Fruit fly (Drosophila melanogaster): Measurements from ENCODE around the gene CYLD.

CYLD gene

dm6 chr2L:10298306-10298705, 1.3 kb downstream of the CYLD start (continued):
- TF ChIP-seq CG12391 (tag; optimal IDR thresholded peaks at IDR 0.05) (no peak), NfI (GFP tag; optimal IDR thresholded peaks at IDR 0.05) (peak; percentile 22), tio (GFP tag; optimal IDR thresholded peaks at IDR 0.05) (no peak), br (optimal IDR thresholded peaks at IDR 0.05) (no peak), B-H1 (GFP tag; IDR thresholded peaks at IDR 0.05) (no peak), pum (GFP tag; optimal IDR thresholded peaks at IDR 0.05) (no peak), eve (GFP tag; optimal IDR thresholded peaks at IDR 0.05) (no peak), BtbVII (GFP tag; optimal IDR thresholded peaks at IDR 0.05) (no peak), Taf1 (GFP tag; IDR thresholded peaks at IDR 0.05) (no peak), Oaz (GFP tag; IDR thresholded peaks at IDR 0.05) (no peak), dmrt99B (tag; optimal IDR thresholded peaks at IDR 0.05) (no peak), emc (GFP tag; optimal IDR thresholded peaks at IDR 0.05) (no peak), CG12942 (GFP tag; optimal IDR thresholded peaks at IDR 0.05) (no peak), Nf-YA (GFP tag; IDR thresholded peaks at IDR 0.05) (no peak), gsb (GFP tag; IDR thresholded peaks at IDR 0.05) (no peak), dpn (GFP tag; optimal IDR thresholded peaks at IDR 0.05) (peak in 1 of 2 experiments; percentile 33), nerfin-2 (GFP tag; IDR thresholded peaks at IDR 0.05; ENCODE audit: partially characterized antibody) (peak; percentile 65; the same call in 1 of the 2 replicates), CG17568 (GFP tag; optimal IDR thresholded peaks at IDR 0.05) (no peak), CG4360 (GFP tag; IDR thresholded peaks at IDR 0.05) (no peak), Nf-YC (tag; optimal IDR thresholded peaks at IDR 0.05) (peak; percentile 71), fd3F (GFP tag; optimal IDR thresholded peaks at IDR 0.05) (no peak), tin (GFP tag; optimal IDR thresholded peaks at IDR 0.05) (no peak), CG9797 (GFP tag; optimal IDR thresholded peaks at IDR 0.05) (no peak), CG32772 (GFP tag; IDR thresholded peaks at IDR 0.05) (no peak), Chrac-16 (GFP tag; optimal IDR thresholded peaks at IDR 0.05) (no peak), CG2889 (GFP tag; IDR thresholded peaks at IDR 0.05) (no peak), CG17385 (GFP tag; optimal IDR thresholded peaks at IDR 0.05) (no peak), CG4820 (GFP tag; optimal IDR thresholded peaks at IDR 0.05) (peak; percentile 5), CG34422 (GFP tag; IDR thresholded peaks at IDR 0.05) (no peak), Ravus (GFP tag; IDR thresholded peaks at IDR 0.05) (no peak), CHES-1-like (GFP tag; optimal IDR thresholded peaks at IDR 0.05) (no peak), rib (GFP tag; IDR thresholded peaks at IDR 0.05) (no peak), HHEX (GFP tag; optimal IDR thresholded peaks at IDR 0.05) (no peak), CG17612 (GFP tag; IDR thresholded peaks at IDR 0.05) (no peak), CG10431 (GFP tag; optimal IDR thresholded peaks at IDR 0.05) (no peak), fru (optimal IDR thresholded peaks at IDR 0.05) (no peak), lmd (GFP tag; IDR thresholded peaks at IDR 0.05) (no peak), HmgD (GFP tag; optimal IDR thresholded peaks at IDR 0.05) (peak; percentile 59), ewg (GFP tag; optimal IDR thresholded peaks at IDR 0.05) (no peak), CG11093 (GFP tag; IDR thresholded peaks at IDR 0.05) (no peak), cas (GFP tag; IDR thresholded peaks at IDR 0.05) (no peak), CG6683 (GFP tag; optimal IDR thresholded peaks at IDR 0.05) (no peak), Dip2 (GFP tag; IDR thresholded peaks at IDR 0.05) (no peak), sc (optimal IDR thresholded peaks at IDR 0.05) (no peak), sc (GFP tag; optimal IDR thresholded peaks at IDR 0.05) (no peak), Trl (optimal IDR thresholded peaks at IDR 0.05) (no peak), Trl (GFP tag; optimal IDR thresholded peaks at IDR 0.05) (no peak), CG15479 (GFP tag; optimal IDR thresholded peaks at IDR 0.05) (no peak), CG12071 (GFP tag; optimal IDR thresholded peaks at IDR 0.05) (no peak), yki (optimal IDR thresholded peaks at IDR 0.05) (no peak), CG16813 (GFP tag; IDR thresholded peaks at IDR 0.05; ENCODE audit: partially characterized antibody) (peak; percentile 91), abd-A (tag; optimal IDR thresholded peaks at IDR 0.05) (no peak), CG14441 (GFP tag; IDR thresholded peaks at IDR 0.05) (no peak), CG18619 (GFP tag; optimal IDR thresholded peaks at IDR 0.05) (no peak), ham (GFP tag; IDR thresholded peaks at IDR 0.05) (no peak)
